Fruit fly (Drosophila melanogaster): ENCODE results near the gene Npc2e.

Npc2e gene

DNA sequence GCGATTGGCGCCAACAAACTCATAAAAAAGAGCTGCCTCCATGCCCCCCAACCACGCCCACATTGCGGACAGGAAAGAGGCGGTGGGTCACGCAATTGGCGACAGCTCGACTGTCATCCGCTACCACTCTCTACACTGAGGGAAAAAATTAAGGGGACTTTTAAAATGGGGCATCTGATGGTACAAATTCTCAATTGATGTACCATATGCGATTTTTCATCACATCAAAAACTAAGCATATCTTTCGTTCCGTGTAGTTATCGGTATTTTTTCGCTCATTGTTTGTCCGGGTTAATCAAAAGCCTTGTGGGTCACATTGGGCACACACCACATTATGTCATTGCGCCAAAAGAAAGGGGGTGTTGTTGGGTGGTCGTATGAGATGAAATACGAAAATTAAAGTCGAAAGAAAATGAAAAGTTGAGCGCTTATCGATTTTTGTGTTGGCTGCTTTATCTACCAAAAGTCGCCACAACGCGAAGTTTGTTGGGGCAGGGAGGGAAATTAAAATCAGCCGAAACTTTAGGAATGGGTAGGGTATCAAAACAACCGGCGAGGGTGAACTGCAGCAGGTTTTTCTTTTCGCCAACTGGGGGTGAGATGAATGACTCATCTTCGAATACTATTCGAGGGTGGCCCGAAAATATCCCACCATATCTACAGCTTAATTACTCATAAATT is 29.0 kb upstream of the Npc2e start (continued):
- TF ChIP-seq gro (GFP tag; optimal IDR thresholded peaks at IDR 0.05): no peak
- peak; percentile 46 for TF ChIP-seq BtbVII (GFP tag; optimal IDR thresholded peaks at IDR 0.05)
- TF ChIP-seq da (GFP tag; optimal IDR thresholded peaks at IDR 0.05): no peak
- no peak for TF ChIP-seq CG4424 (GFP tag; optimal IDR thresholded peaks at IDR 0.05)
- TF ChIP-seq rib (GFP tag; IDR thresholded peaks at IDR 0.05): 0 out of 2 replicates have a peak, but pooled peaks have one; percentile 37
- TF ChIP-seq CG14441 (GFP tag; IDR thresholded peaks at IDR 0.05): peak; percentile 62
- TF ChIP-seq CG15479 (GFP tag; optimal IDR thresholded peaks at IDR 0.05): no peak
- peak; percentile 2 for TF ChIP-seq Hsf (GFP tag; optimal IDR thresholded peaks at IDR 0.05)
- TF ChIP-seq CG12071 (GFP tag; optimal IDR thresholded peaks at IDR 0.05): peak; percentile 62
- TF ChIP-seq Oli (tag; optimal IDR thresholded peaks at IDR 0.05): no peak
- no peak for TF ChIP-seq HLHmδ (GFP tag; optimal IDR thresholded peaks at IDR 0.05)
- TF ChIP-seq sna (GFP tag; IDR thresholded peaks at IDR 0.05; ENCODE audit: partially characterized antibody): no peak
- TF ChIP-seq Hr78 (GFP tag; optimal IDR thresholded peaks at IDR 0.05): no peak
- no peak for TF ChIP-seq CG8359 (GFP tag; optimal IDR thresholded peaks at IDR 0.05; ENCODE audit: borderline replicate concordance)
- TF ChIP-seq Kr (GFP tag; optimal IDR thresholded peaks at IDR 0.05): no peak
- no peak for TF ChIP-seq CG6683 (GFP tag; optimal IDR thresholded peaks at IDR 0.05)
- peak; percentile 44; the same call in 1 of the 3 replicates for TF ChIP-seq tgo (GFP tag; IDR thresholded peaks at IDR 0.05)
- peak; percentile 24 for TF ChIP-seq kay (GFP tag; optimal IDR thresholded peaks at IDR 0.05)
- no peak for TF ChIP-seq CG13424 (tag; optimal IDR thresholded peaks at IDR 0.05)
- TF ChIP-seq maf-S (GFP tag; optimal IDR thresholded peaks at IDR 0.05): no peak
- TF ChIP-seq CG8281 (tag; optimal IDR thresholded peaks at IDR 0.05): no peak
- no peak for TF ChIP-seq CG4617 (GFP tag; optimal IDR thresholded peaks at IDR 0.05; ENCODE audit: borderline replicate concordance)
- TF ChIP-seq CG13775 (GFP tag; optimal IDR thresholded peaks at IDR 0.05): peak; percentile 9
- TF ChIP-seq CG9932 (GFP tag; IDR thresholded peaks at IDR 0.05): peak; percentile 64
- TF ChIP-seq Nf-YB (GFP tag; optimal IDR thresholded peaks at IDR 0.05): no peak
- no peak for TF ChIP-seq CG12299 (tag; optimal IDR thresholded peaks at IDR 0.05)
- no peak for TF ChIP-seq CG8765 (GFP tag; IDR thresholded peaks at IDR 0.05)
- no peak for TF ChIP-seq prd (optimal IDR thresholded peaks at IDR 0.05)
- 0 out of 3 replicates have a peak, but pooled peaks have one; percentile 16 for TF ChIP-seq prd (GFP tag; IDR thresholded peaks at IDR 0.05)
- no peak for TF ChIP-seq CkIIα-i1 (GFP tag; IDR thresholded peaks at IDR 0.05)
- peak; percentile 71 for TF ChIP-seq row (GFP tag; IDR thresholded peaks at IDR 0.05)
- no peak for TF ChIP-seq tna (GFP tag; IDR thresholded peaks at IDR 0.05; ENCODE audit: partially characterized antibody)
- TF ChIP-seq ERR (GFP tag; optimal IDR thresholded peaks at IDR 0.05): peak; percentile 4
- no peak for TF ChIP-seq CG3995 (GFP tag; optimal IDR thresholded peaks at IDR 0.05)
- TF ChIP-seq CG17612 (GFP tag; IDR thresholded peaks at IDR 0.05): no peak
- TF ChIP-seq Ets97D (GFP tag; optimal IDR thresholded peaks at IDR 0.05): no peak
- TF ChIP-seq NK7.1 (GFP tag; optimal IDR thresholded peaks at IDR 0.05): no peak
- no peak for TF ChIP-seq crc (GFP tag; optimal IDR thresholded peaks at IDR 0.05)
- no peak for TF ChIP-seq CG14710 (tag; optimal IDR thresholded peaks at IDR 0.05)
- TF ChIP-seq jing (GFP tag; optimal IDR thresholded peaks at IDR 0.05): no peak
- no peak for TF ChIP-seq CG17361 (GFP tag; IDR thresholded peaks at IDR 0.05)
- no peak for TF ChIP-seq CTCF (GFP tag; optimal IDR thresholded peaks at IDR 0.05)
- no peak for TF ChIP-seq trem (tag; optimal IDR thresholded peaks at IDR 0.05)
- peak; percentile 55 for TF ChIP-seq CG6765 (GFP tag; optimal IDR thresholded peaks at IDR 0.05)
- TF ChIP-seq fd102C (GFP tag; optimal IDR thresholded peaks at IDR 0.05): no peak
- no peak for TF ChIP-seq vvl (GFP tag; IDR thresholded peaks at IDR 0.05)
- TF ChIP-seq CG14965 (GFP tag; optimal IDR thresholded peaks at IDR 0.05; ENCODE audit: borderline replicate concordance): no peak
- TF ChIP-seq CG3726 (GFP tag; IDR thresholded peaks at IDR 0.05): no peak
- TF ChIP-seq Doc3 (GFP tag; IDR thresholded peaks at IDR 0.05; ENCODE audit: partially characterized antibody): no peak
- no peak for TF ChIP-seq CG14050 (GFP tag; IDR thresholded peaks at IDR 0.05)
- peak; percentile 63 for TF ChIP-seq CG14014 (GFP tag; IDR thresholded peaks at IDR 0.05)
